Fruit fly (Drosophila melanogaster) whole organism, embryonic: ENCODE results near the gene CG42553.

ENCODE experiments used
- CG14860 ChIP-seq: fragments of 200-800 bp; sonication (Bioruptor generic); IDR thresholded peaks from 3 replicates; pipeline ENCODE4 v1.3.6; 2022; ENCODE audit warnings: missing biosample characterization, missing genetic modification characterization; ENCODE audit not compliant: partially characterized antibody
- CG15011 ChIP-seq: fragments of 200-800 bp; sonication (Bioruptor generic); optimal IDR thresholded peaks from 3 replicates; lab custom pipeline; 2018; ENCODE audit warnings: missing biosample characterization, mild to moderate bottlenecking, missing genetic modification characterization
- CG17385 ChIP-seq: fragments of 200-800 bp; sonication (Bioruptor generic); optimal IDR thresholded peaks from 3 replicates; lab custom pipeline; 2018; ENCODE audit warnings: missing biosample characterization, mild to moderate bottlenecking, missing genetic modification characterization
- CG30020 ChIP-seq: fragments of 200-800 bp; optimal IDR thresholded peaks from 2 replicates; lab custom pipeline; 2019; ENCODE audit warnings: missing biosample characterization, mild to moderate bottlenecking, missing genetic modification characterization, moderate library complexity
- CG33557 ChIP-seq: fragments of 200-800 bp; sonication (Bioruptor generic); optimal IDR thresholded peaks from 2 replicates; lab custom pipeline; 2019; ENCODE audit warnings: missing biosample characterization, mild to moderate bottlenecking, missing genetic modification characterization, moderate library complexity
- Fer1 ChIP-seq: fragments of 200-800 bp; sonication (Bioruptor generic); optimal IDR thresholded peaks from 2 replicates; lab custom pipeline; 2017; ENCODE audit warnings: missing biosample characterization, mild to moderate bottlenecking, missing genetic modification characterization
- Hmr ChIP-seq: fragments of 200-800 bp; sonication (Bioruptor generic); optimal IDR thresholded peaks from 3 replicates; lab custom pipeline; 2017; ENCODE audit warnings: mild to moderate bottlenecking, missing biosample characterization, missing genetic modification reagents, missing genetic modification characterization
- Lhr ChIP-seq: fragments of 200-800 bp; sonication (Bioruptor generic); optimal IDR thresholded peaks from 3 replicates; lab custom pipeline; 2017; ENCODE audit warnings: mild to moderate bottlenecking, missing biosample characterization, missing genetic modification reagents, missing genetic modification characterization
- Mad ChIP-seq: fragments of 200-800 bp; sonication (Bioruptor generic); optimal IDR thresholded peaks from 2 replicates; lab custom pipeline; 2016; ENCODE audit warnings: missing biosample characterization, missing genetic modification characterization
- toy ChIP-seq: fragments of 200-800 bp; sonication (Bioruptor generic); IDR thresholded peaks from 2 replicates; pipeline ENCODE4 v1.3.6; 2022; ENCODE audit warnings: missing biosample characterization, missing genetic modification characterization

dm6 chr3L:807456-807855 is 26.4 kb upstream of the CG42553 start:
- TF ChIP-seq toy (no peak), CG15011 (GFP tag; lab: Kevin White, UChicago) (no peak), Mad (GFP tag; lab: Kevin White, UChicago) (no peak), Fer1 (GFP tag; lab: Kevin White, UChicago) (no peak), Lhr (GFP tag; lab: Kevin White, UChicago) (no peak), Hmr (GFP tag; lab: Kevin White, UChicago) (no peak), CG33557 (GFP tag; lab: Kevin White, UChicago) (no peak), CG17385 (GFP tag; lab: Kevin White, UChicago) (no peak), CG14860 (GFP tag; lab: Robert Waterston, UW) (no peak), CG30020 (no peak)
